Fruit fly (Drosophila melanogaster): ENCODE data around the gene CG5439.

The CG5439 gene

DNA sequence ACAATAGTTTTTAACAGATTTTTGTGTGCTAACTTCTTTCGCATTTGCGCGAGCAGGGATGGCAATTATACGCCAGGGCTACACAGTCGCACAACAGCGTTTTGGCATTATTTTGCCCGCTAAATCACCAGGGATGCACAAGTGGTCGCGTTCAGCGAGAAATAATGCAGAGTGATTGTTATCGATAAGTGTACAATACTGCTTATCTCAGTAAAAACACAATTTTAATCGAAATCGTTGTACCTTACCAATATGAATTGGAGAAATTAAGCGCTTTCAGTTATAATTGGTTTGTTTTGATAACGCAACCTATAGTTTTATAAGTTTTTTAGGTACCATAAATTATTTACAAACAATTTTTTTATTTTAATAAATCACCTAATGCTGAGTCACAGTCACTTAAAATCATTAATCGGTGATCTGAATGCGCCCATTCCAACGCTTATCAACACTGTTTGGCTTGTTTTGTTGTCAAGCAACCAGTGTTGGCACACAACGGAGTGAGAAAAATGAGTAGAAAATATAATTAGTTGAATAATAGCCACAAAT lies at the start of gene CG5439, which contains the start of gene Sfmbt (continued):
- TF ChIP-seq psq (GFP tag; optimal IDR thresholded peaks at IDR 0.05): peak; percentile 76
- peak; percentile 15 for TF ChIP-seq CG7987 (GFP tag; optimal IDR thresholded peaks at IDR 0.05)
- peak; percentile 43 for TF ChIP-seq repo (GFP tag; optimal IDR thresholded peaks at IDR 0.05)
- TF ChIP-seq pros (GFP tag; optimal IDR thresholded peaks at IDR 0.05): no peak
- peak; percentile 85 for TF ChIP-seq dpn (GFP tag; optimal IDR thresholded peaks at IDR 0.05)
- TF ChIP-seq HmgD (GFP tag; optimal IDR thresholded peaks at IDR 0.05): peak; percentile 89
- peak; percentile 69 for TF ChIP-seq Usf (GFP tag; optimal IDR thresholded peaks at IDR 0.05)
- peak; percentile 70 for TF ChIP-seq Aef1 (GFP tag; IDR thresholded peaks at IDR 0.05)
- peak; percentile 48 for TF ChIP-seq fd96Cb (tag; optimal IDR thresholded peaks at IDR 0.05)
- no peak for TF ChIP-seq CG10543 (GFP tag; optimal IDR thresholded peaks at IDR 0.05)
- peak; percentile 88 for TF ChIP-seq Gug (GFP tag; IDR thresholded peaks at IDR 0.05)
- no peak for TF ChIP-seq br (optimal IDR thresholded peaks at IDR 0.05)
- no peak for TF ChIP-seq CG2678 (tag; optimal IDR thresholded peaks at IDR 0.05)
- TF ChIP-seq scrt (GFP tag; optimal IDR thresholded peaks at IDR 0.05): no peak
- peak; percentile 50 for TF ChIP-seq CG1647 (GFP tag; optimal IDR thresholded peaks at IDR 0.05)
- TF ChIP-seq nom (GFP tag; optimal IDR thresholded peaks at IDR 0.05): no peak
- no peak for TF ChIP-seq Sox102F (GFP tag; optimal IDR thresholded peaks at IDR 0.05)
- peak; percentile 25 for TF ChIP-seq CG12236 (GFP tag; optimal IDR thresholded peaks at IDR 0.05)
- TF ChIP-seq CG6654 (GFP tag; optimal IDR thresholded peaks at IDR 0.05): peak; percentile 18
- peak; percentile 80 for TF ChIP-seq MBD-R2 (GFP tag; IDR thresholded peaks at IDR 0.05)
- TF ChIP-seq GATAe (GFP tag; conservative IDR thresholded peaks at IDR 0.05): peak; percentile 22; the same call in 1 of the 2 replicates
- peak; percentile 62 for TF ChIP-seq CG15514 (GFP tag; optimal IDR thresholded peaks at IDR 0.05)
- TF ChIP-seq CG1603 (tag; optimal IDR thresholded peaks at IDR 0.05): no peak
- peak; percentile 71 for TF ChIP-seq chn (GFP tag; optimal IDR thresholded peaks at IDR 0.05)
- TF ChIP-seq pita (GFP tag; optimal IDR thresholded peaks at IDR 0.05): no peak
- peak; percentile 81 for TF ChIP-seq Dref (GFP tag; IDR thresholded peaks at IDR 0.05)
- no peak for TF ChIP-seq Trl (optimal IDR thresholded peaks at IDR 0.05)
- peak; percentile 82 for TF ChIP-seq Trl (GFP tag; optimal IDR thresholded peaks at IDR 0.05)
- peak; percentile 60 for TF ChIP-seq nerfin-1 (tag; optimal IDR thresholded peaks at IDR 0.05)
- TF ChIP-seq CG14860 (GFP tag; IDR thresholded peaks at IDR 0.05; ENCODE audit: partially characterized antibody): no peak
- no peak; the same call in 1 of the 2 replicates for TF ChIP-seq HLH3B (GFP tag; IDR thresholded peaks at IDR 0.05)
- TF ChIP-seq CG10274 (GFP tag; optimal IDR thresholded peaks at IDR 0.05): peak; percentile 36
- peak; percentile 87 for TF ChIP-seq Dbx (GFP tag; IDR thresholded peaks at IDR 0.05)
- TF ChIP-seq CG10959 (GFP tag; IDR thresholded peaks at IDR 0.05): 0 out of 2 replicates have a peak, but pooled peaks have one; percentile 11
- peak; percentile 53 for TF ChIP-seq amos (GFP tag; IDR thresholded peaks at IDR 0.05; ENCODE audit: partially characterized antibody)
- no peak for TF ChIP-seq so (GFP tag; IDR thresholded peaks at IDR 0.05)
- TF ChIP-seq Sin3A (optimal IDR thresholded peaks at IDR 0.05): peak; percentile 96
- TF ChIP-seq tll (GFP tag; optimal IDR thresholded peaks at IDR 0.05): peak; percentile 59 to 80
- peak; percentile 32; the same call in 2 of the 3 replicates for TF ChIP-seq B-H1 (GFP tag; IDR thresholded peaks at IDR 0.05)
- no peak for TF ChIP-seq prd (optimal IDR thresholded peaks at IDR 0.05)
- TF ChIP-seq prd (GFP tag; IDR thresholded peaks at IDR 0.05): peak; percentile 80
- peak; percentile 96 for TF ChIP-seq Med (GFP tag)
- TF ChIP-seq ttk (GFP tag; IDR thresholded peaks at IDR 0.05): peak; percentile 30; the same call in 1 of the 2 replicates
- no peak for TF ChIP-seq CG7963 (GFP tag; IDR thresholded peaks at IDR 0.05; ENCODE audit: partially characterized antibody)
- peak; percentile 21; the same call in 1 of the 2 replicates for TF ChIP-seq Adf1 (GFP tag; IDR thresholded peaks at IDR 0.05)
- TF ChIP-seq sqz (GFP tag; optimal IDR thresholded peaks at IDR 0.05): no peak
- no peak for TF ChIP-seq fru (optimal IDR thresholded peaks at IDR 0.05)
- TF ChIP-seq CG10654 (GFP tag; optimal IDR thresholded peaks at IDR 0.05): peak; percentile 67
- TF ChIP-seq emc (GFP tag; optimal IDR thresholded peaks at IDR 0.05): peak; percentile 62
- TF ChIP-seq oc (tag; optimal IDR thresholded peaks at IDR 0.05): no peak
- peak; percentile 17 for TF ChIP-seq ac (GFP tag; optimal IDR thresholded peaks at IDR 0.05)
